Worm (Caenorhabditis elegans) whole organism, mixed stage, embryonic: ENCODE results near the gene tag-325.
A peak's percentile ranks its signal among the peaks of the same experiment; 100 is the strongest.
"Not testable (repeated sequence)": the region's sequence is repeated elsewhere in the genome, so short reads cannot be mapped to it uniquely, and the experiment has no call there.

Experiments
- M03D4.4 ChIP-seq: sonication (generic microtip); optimal IDR thresholded peaks from 2 replicates; lab custom pipeline; 2017; ENCODE audit warnings: mild to moderate bottlenecking, missing genetic modification characterization, missing compliant biosample characterization
- bed-3 ChIP-seq: fragments of 200-800 bp; sonication (Bioruptor generic); optimal IDR thresholded peaks from 3 replicates; lab custom pipeline; 2018; ENCODE audit warnings: mild to moderate bottlenecking, missing genetic modification characterization, moderate library complexity, missing compliant biosample characterization
- blmp-1 ChIP-seq: fragments of 150-350 bp; optimal IDR thresholded peaks from 2 replicates; lab custom pipeline; 2014; ENCODE audit warnings: missing biosample characterization, missing genetic modification characterization
- ceh-39 ChIP-seq: fragments of 150-350 bp; optimal IDR thresholded peaks from 2 replicates; lab custom pipeline; 2014; ENCODE audit warnings: missing biosample characterization, missing genetic modification characterization
- ceh-43 ChIP-seq: fragments of 200-800 bp; sonication (Bioruptor generic); optimal IDR thresholded peaks from 2 replicates; lab custom pipeline; 2018; ENCODE audit warnings: mild to moderate bottlenecking, missing genetic modification characterization, moderate library complexity, missing compliant biosample characterization
- ceh-83 ChIP-seq: fragments of 200-800 bp; sonication (Bioruptor generic); optimal IDR thresholded peaks from 2 replicates; lab custom pipeline; 2018; ENCODE audit warnings: mild to moderate bottlenecking, missing genetic modification characterization, missing compliant biosample characterization
- ces-1 ChIP-seq: fragments of 150-350 bp; optimal IDR thresholded peaks from 2 replicates; lab custom pipeline; 2014; ENCODE audit warnings: missing biosample characterization, missing genetic modification reagents, missing genetic modification characterization
- cnd-1 ChIP-seq: fragments of 200-800 bp; sonication (Bioruptor generic); optimal IDR thresholded peaks from 2 replicates; lab custom pipeline; 2018; ENCODE audit warnings: mild to moderate bottlenecking, missing genetic modification characterization, missing compliant biosample characterization
- drap-1 ChIP-seq: fragments of 200-800 bp; sonication (Bioruptor generic); optimal IDR thresholded peaks from 3 replicates; lab custom pipeline; 2018; ENCODE audit warnings: mild to moderate bottlenecking, missing genetic modification characterization, missing compliant biosample characterization
- elt-1 ChIP-seq: sonication (generic microtip); optimal IDR thresholded peaks from 2 replicates; lab custom pipeline; 2017; ENCODE audit warnings: missing genetic modification characterization, mild to moderate bottlenecking, missing compliant biosample characterization, antibody characterized with exemption, moderate library complexity, borderline replicate concordance; ENCODE audit not compliant: insufficient read depth
- elt-3 ChIP-seq: fragments of 150-350 bp; optimal IDR thresholded peaks from 2 replicates; lab custom pipeline; 2014; ENCODE audit warnings: missing biosample characterization, missing genetic modification characterization
- ham-2 ChIP-seq: fragments of 200-800 bp; sonication (Bioruptor generic); optimal IDR thresholded peaks from 2 replicates; lab custom pipeline; 2018; ENCODE audit warnings: mild to moderate bottlenecking, missing genetic modification characterization, missing compliant biosample characterization
- hlh-1 ChIP-seq: fragments of 150-350 bp; optimal IDR thresholded peaks from 2 replicates; lab custom pipeline; 2014; ENCODE audit warnings: missing biosample characterization, missing genetic modification reagents, missing genetic modification characterization
- lin-13 ChIP-seq: fragments of 150-350 bp; optimal IDR thresholded peaks from 2 replicates; lab custom pipeline; 2014; ENCODE audit warnings: missing biosample characterization, missing genetic modification characterization
- lin-32 ChIP-seq: fragments of 200-800 bp; sonication (Bioruptor generic); optimal IDR thresholded peaks from 2 replicates; lab custom pipeline; 2018; ENCODE audit warnings: mild to moderate bottlenecking, missing genetic modification characterization, missing compliant biosample characterization
- lsy-2 ChIP-seq: fragments of 150-350 bp; optimal IDR thresholded peaks from 2 replicates; lab custom pipeline; 2014; ENCODE audit warnings: missing biosample characterization, missing genetic modification characterization
- mab-5 ChIP-seq: fragments of 150-350 bp; optimal IDR thresholded peaks from 2 replicates; lab custom pipeline; 2014; ENCODE audit warnings: missing biosample characterization, missing genetic modification characterization
- mep-1 ChIP-seq: fragments of 150-350 bp; optimal IDR thresholded peaks from 2 replicates; lab custom pipeline; 2017; ENCODE audit warnings: missing biosample characterization, missing genetic modification reagents, missing genetic modification characterization, inconsistent platforms
- mls-2 ChIP-seq: sonication (generic microtip); optimal IDR thresholded peaks from 2 replicates; lab custom pipeline; 2016; ENCODE audit warnings: mild to moderate bottlenecking, missing genetic modification characterization, moderate library complexity, missing compliant biosample characterization
- nhr-12 ChIP-seq: fragments of 150-350 bp; optimal IDR thresholded peaks from 2 replicates; lab custom pipeline; 2014; ENCODE audit warnings: missing biosample characterization, missing genetic modification characterization
- nhr-2 ChIP-seq: fragments of 150-350 bp; optimal IDR thresholded peaks from 2 replicates; lab custom pipeline; 2014; ENCODE audit warnings: missing biosample characterization, missing genetic modification characterization
- nhr-237 ChIP-seq: fragments of 150-350 bp; optimal IDR thresholded peaks from 2 replicates; lab custom pipeline; 2014; ENCODE audit warnings: missing biosample characterization, missing genetic modification characterization
- nhr-28 ChIP-seq: fragments of 150-350 bp; optimal IDR thresholded peaks from 2 replicates; lab custom pipeline; 2014; ENCODE audit warnings: missing biosample characterization, missing genetic modification characterization
- nhr-76 ChIP-seq: sonication (generic microtip); optimal IDR thresholded peaks from 2 replicates; lab custom pipeline; 2017; ENCODE audit warnings: missing biosample characterization, missing genetic modification characterization
- pha-4 ChIP-seq: fragments of 150-350 bp; optimal IDR thresholded peaks from 2 replicates; lab custom pipeline; 2018; ENCODE audit warnings: missing biosample characterization, missing genetic modification reagents, missing genetic modification characterization
- sem-2 ChIP-seq: fragments of 200-800 bp; sonication (Bioruptor generic); optimal IDR thresholded peaks from 2 replicates; lab custom pipeline; 2018; ENCODE audit warnings: mild to moderate bottlenecking, missing genetic modification characterization, missing compliant biosample characterization
- snpc-4 ChIP-seq: fragments of 150-350 bp; optimal IDR thresholded peaks from 2 replicates; lab custom pipeline; 2014; ENCODE audit warnings: missing biosample characterization, missing genetic modification characterization
- tbx-8 ChIP-seq: fragments of 200-800 bp; sonication (Bioruptor generic); optimal IDR thresholded peaks from 2 replicates; lab custom pipeline; 2018; ENCODE audit warnings: mild to moderate bottlenecking, missing genetic modification characterization, moderate library complexity, missing compliant biosample characterization
- unc-120 ChIP-seq: sonication (generic microtip); optimal IDR thresholded peaks from 2 replicates; lab custom pipeline; 2017; ENCODE audit warnings: missing genetic modification characterization, missing compliant biosample characterization; ENCODE audit not compliant: poor library complexity, severe bottlenecking
- unc-39 ChIP-seq: fragments of 150-350 bp; optimal IDR thresholded peaks from 2 replicates; lab custom pipeline; 2014; ENCODE audit warnings: missing biosample characterization, missing genetic modification characterization
- unc-62 ChIP-seq: fragments of 150-350 bp; optimal IDR thresholded peaks from 2 replicates; lab custom pipeline; 2014; ENCODE audit warnings: missing biosample characterization, missing genetic modification reagents, missing genetic modification characterization
- zip-8 ChIP-seq: fragments of 150-350 bp; optimal IDR thresholded peaks from 2 replicates; lab custom pipeline; 2014; ENCODE audit warnings: missing biosample characterization, missing genetic modification characterization
- ztf-11 ChIP-seq: fragments of 150-350 bp; optimal IDR thresholded peaks from 2 replicates; lab custom pipeline; 2014; ENCODE audit warnings: missing biosample characterization, missing genetic modification characterization

The tag-325 gene

DNA sequence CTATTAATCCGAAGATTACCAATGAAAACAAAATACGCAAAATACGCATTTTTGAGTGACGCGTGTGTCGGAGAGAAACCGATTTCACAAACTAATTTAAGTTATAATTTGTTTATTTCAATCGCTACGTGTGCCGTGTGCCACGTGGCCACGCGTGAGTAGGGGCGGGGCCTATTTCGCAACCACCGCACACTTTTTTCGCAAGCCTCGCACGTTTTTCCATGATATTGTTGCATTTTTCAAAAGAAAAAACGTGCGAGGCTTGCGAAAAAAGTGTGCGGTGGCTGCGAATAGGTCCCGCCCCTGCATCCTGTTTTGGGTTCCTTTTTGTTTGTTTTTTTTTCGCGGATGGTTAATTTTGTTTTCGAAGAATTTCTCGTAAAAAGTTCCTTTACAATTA lies 11.5 kb upstream of the tag-325 start, which contains the start of gene enu-3.2:
Gene enu-3.2, minus strand, starts transcription at position 105 of the 400 bp plus-strand sequence.
- not testable (repeated sequence) for TF ChIP-seq sem-2 (GFP tag; lab: Kevin White, UChicago); nhr-12 (tag; lab: Kevin White, UChicago); mab-5 (tag; lab: Kevin White, UChicago)

DNA sequence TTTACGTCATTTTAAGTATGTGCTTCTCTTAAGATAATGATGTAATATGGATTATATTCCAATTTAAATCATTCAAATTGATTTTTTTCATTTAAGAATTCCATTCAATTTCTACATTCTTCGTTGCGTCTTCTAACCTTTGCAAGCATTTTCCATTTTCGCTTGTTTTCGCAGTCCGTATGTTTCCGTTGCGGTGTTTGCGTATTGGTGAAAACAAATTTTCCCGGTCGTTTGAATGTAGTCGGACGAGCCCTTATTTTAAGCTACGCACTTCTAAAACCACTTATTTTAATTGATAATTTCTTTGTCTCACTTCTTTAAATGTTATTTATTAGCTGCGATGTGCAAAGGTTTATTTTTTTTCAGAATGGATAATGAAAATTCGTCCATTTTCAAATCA lies 10.9 kb upstream of the tag-325 start, which contains the start of gene mel-28:
Gene mel-28, plus strand, starts transcription at position 367 of the 400 bp plus-strand sequence.
- no peak for TF ChIP-seq snpc-4 (tag; lab: Kevin White, UChicago)
- no peak for TF ChIP-seq ceh-83 (GFP tag; lab: Kevin White, UChicago)
- TF ChIP-seq lsy-2, result no peak
- TF ChIP-seq hlh-1 (tag; lab: Kevin White, UChicago), result no peak
- no peak for TF ChIP-seq ztf-11
- no peak for TF ChIP-seq mab-5 (tag; lab: Kevin White, UChicago)
- TF ChIP-seq mls-2 (tag; lab: Kevin White, UChicago), result no peak
- no peak for TF ChIP-seq sem-2 (GFP tag; lab: Kevin White, UChicago)
- no peak for TF ChIP-seq blmp-1
- TF ChIP-seq nhr-237 (tag; lab: Kevin White, UChicago), result no peak
- TF ChIP-seq, all 35 proteins: peak for 0

DNA sequence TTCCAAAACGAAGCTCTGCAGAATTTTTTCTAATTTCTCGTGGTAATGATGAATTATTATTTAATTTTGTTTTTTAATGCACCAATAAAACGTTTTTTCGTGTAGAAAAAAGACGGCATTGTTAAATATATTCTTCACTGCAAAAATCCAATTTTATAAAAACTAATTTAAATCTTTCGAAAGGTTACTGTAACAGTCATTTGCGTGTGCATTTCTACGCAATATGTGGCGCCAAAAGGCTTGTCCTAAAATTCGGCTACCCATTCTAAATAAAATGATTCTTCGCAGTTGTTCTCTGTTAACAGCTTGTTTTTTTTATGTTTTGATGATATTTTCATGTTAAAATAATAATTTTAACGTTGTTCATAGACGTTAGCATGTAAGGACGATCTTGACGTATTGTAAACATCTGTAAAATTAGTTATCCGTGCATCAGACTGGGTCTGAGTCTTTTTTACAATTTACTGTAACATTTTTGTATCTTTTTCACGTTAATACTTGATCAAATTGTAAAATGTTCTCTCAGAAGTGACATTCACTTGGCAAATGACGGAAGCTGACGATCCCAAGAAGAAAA lies 4.0 kb upstream of the tag-325 start, which contains the start of gene mip-1:
Gene mip-1, plus strand, starts transcription at position 527 of the 577 bp plus-strand sequence.
- TF ChIP-seq blmp-1, result no peak
- TF ChIP-seq M03D4.4 (tag; lab: Kevin White, UChicago), result no peak
- TF ChIP-seq nhr-76, result no peak
- TF ChIP-seq ceh-83 (GFP tag; lab: Kevin White, UChicago), result no peak
- TF ChIP-seq ham-2 (GFP tag; lab: Kevin White, UChicago), result no peak
- no peak for TF ChIP-seq lin-32 (GFP tag; lab: Kevin White, UChicago)
- TF ChIP-seq ces-1 (GFP tag; lab: Kevin White, UChicago), result no peak
- TF ChIP-seq cnd-1 (tag; lab: Kevin White, UChicago), result no peak
- no peak for TF ChIP-seq unc-39 (tag; lab: Kevin White, UChicago)
- TF ChIP-seq tbx-8, result no peak
- no peak for TF ChIP-seq elt-1 (tag; lab: Kevin White, UChicago)
- no peak for TF ChIP-seq snpc-4 (tag; lab: Kevin White, UChicago)
- TF ChIP-seq mab-5 (tag; lab: Kevin White, UChicago), result no peak
- TF ChIP-seq lin-13 (tag; lab: Kevin White, UChicago), result no peak
- TF ChIP-seq bed-3, result no peak
- TF ChIP-seq, all 35 proteins: peak for 0

DNA sequence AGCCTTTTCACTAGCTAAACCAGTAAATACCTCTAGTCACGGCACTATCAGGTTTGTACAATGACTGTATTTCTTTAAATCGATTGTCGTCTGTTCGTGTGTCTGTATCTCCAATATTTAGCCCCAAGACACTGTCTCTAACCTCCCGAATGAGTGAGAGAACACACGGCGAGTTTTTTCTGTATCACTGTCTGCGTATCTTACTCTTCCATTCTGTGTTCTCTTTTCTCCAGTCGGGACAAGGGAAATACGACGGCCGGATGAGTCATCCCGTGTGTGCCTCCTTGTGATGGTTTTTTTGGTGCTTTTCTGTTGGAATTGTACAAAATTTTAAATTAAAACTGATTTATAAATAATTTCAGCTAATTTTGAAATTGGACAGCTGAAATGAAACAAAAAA lies 597 bp upstream of the tag-325 start:
- peak; percentile 68 for TF ChIP-seq nhr-237 (tag; lab: Kevin White, UChicago)
- TF ChIP-seq pha-4 (tag; lab: Kevin White, UChicago), result peak; percentile 68
- no peak for TF ChIP-seq snpc-4 (tag; lab: Kevin White, UChicago)
- no peak for TF ChIP-seq unc-120 (tag; lab: Kevin White, UChicago)
- TF ChIP-seq nhr-28 (tag; lab: Kevin White, UChicago), result no peak
- TF ChIP-seq tbx-8, result no peak
- TF ChIP-seq lin-13 (tag; lab: Kevin White, UChicago), result no peak
- TF ChIP-seq lin-32 (GFP tag; lab: Kevin White, UChicago), result no peak
- peak; percentile 14 for TF ChIP-seq lsy-2
- no peak for TF ChIP-seq ham-2 (GFP tag; lab: Kevin White, UChicago)
- no peak for TF ChIP-seq elt-1 (tag; lab: Kevin White, UChicago)
- peak; percentile 31 for TF ChIP-seq nhr-2 (tag; lab: Kevin White, UChicago)
- TF ChIP-seq hlh-1 (tag; lab: Kevin White, UChicago), result peak; percentile 16
- peak; percentile 42 for TF ChIP-seq mep-1
- no peak for TF ChIP-seq ztf-11
- no peak for TF ChIP-seq ces-1 (GFP tag; lab: Kevin White, UChicago)
- peak; percentile 69 for TF ChIP-seq ceh-39
- TF ChIP-seq mls-2 (tag; lab: Kevin White, UChicago), result no peak
- TF ChIP-seq ceh-83 (GFP tag; lab: Kevin White, UChicago), result no peak
- no peak for TF ChIP-seq ceh-43

DNA sequence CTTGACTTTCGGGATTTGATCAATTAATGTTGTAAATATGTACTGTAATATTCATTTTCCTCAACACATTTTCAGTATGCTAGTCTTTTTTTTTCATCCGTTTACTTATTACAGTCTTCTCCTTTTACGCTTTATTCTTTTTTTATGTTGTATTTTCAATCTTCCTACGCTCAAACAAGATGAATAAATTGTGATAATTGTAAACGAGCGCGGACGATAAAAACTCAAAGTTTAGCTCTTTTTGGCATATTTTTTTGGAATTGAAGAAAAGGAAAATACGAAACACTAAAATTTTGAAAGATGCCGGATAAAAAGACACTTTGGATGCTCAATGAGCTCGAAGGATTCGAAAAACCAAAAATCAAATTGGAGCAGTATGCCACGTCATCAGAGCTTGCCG lies 6.1 kb downstream of the tag-325 start, which contains the start of gene metl-5:
Gene metl-5, plus strand, starts transcription at position 301 of the 400 bp plus-strand sequence.
- TF ChIP-seq nhr-2 (tag; lab: Kevin White, UChicago) (no peak), drap-1 (GFP tag; lab: Kevin White, UChicago) (no peak), elt-1 (tag; lab: Kevin White, UChicago) (no peak), M03D4.4 (tag; lab: Kevin White, UChicago) (no peak), mab-5 (tag; lab: Kevin White, UChicago) (no peak), lin-13 (tag; lab: Kevin White, UChicago) (no peak), ceh-39 (no peak), ces-1 (GFP tag; lab: Kevin White, UChicago) (no peak), unc-62 (GFP tag; lab: Kevin White, UChicago) (no peak), bed-3 (no peak), unc-120 (tag; lab: Kevin White, UChicago) (no peak), cnd-1 (tag; lab: Kevin White, UChicago) (no peak), zip-8 (no peak), nhr-12 (tag; lab: Kevin White, UChicago) (no peak), lin-32 (GFP tag; lab: Kevin White, UChicago) (no peak), elt-3 (no peak)
